Worm (Caenorhabditis elegans): ENCODE measurements around the gene Y57G11C.36.
A peak's percentile ranks its signal among the peaks of the same experiment; 100 is the strongest.

The Y57G11C.36 gene

ce11 chrIV:14764719-14765173 lies 8.8 kb downstream of the Y57G11C.36 start (continued):
- TF ChIP-seq rec-8 (tag; optimal IDR thresholded peaks at IDR 0.05) (no peak), nhr-27 (tag; optimal IDR thresholded peaks at IDR 0.05) (no peak), aptf-2 (GFP tag; conservative IDR thresholded peaks at IDR 0.05) (peak; percentile 52; the same call in 1 of the 2 replicates), egrh-3 (GFP tag; IDR thresholded peaks at IDR 0.05) (no peak), madf-6 (GFP tag; IDR thresholded peaks at IDR 0.05) (peak; percentile 100), sptf-2 (GFP tag; optimal IDR thresholded peaks at IDR 0.05) (no peak), F49E8.2 (tag; optimal IDR thresholded peaks at IDR 0.05; ENCODE audit: insufficient read depth) (peak; percentile 71), lin-26 (GFP tag; IDR thresholded peaks at IDR 0.05) (peak; percentile 88; the same call in 1 of the 2 replicates), bed-1 (GFP tag; IDR thresholded peaks at IDR 0.05) (no peak), F57A8.1 (GFP tag; optimal IDR thresholded peaks at IDR 0.05) (no peak), die-1 (tag; optimal IDR thresholded peaks at IDR 0.05) (peak; percentile 47), F33H1.4 (GFP tag; IDR thresholded peaks at IDR 0.05) (peak; percentile 72), attf-6 (GFP tag; IDR thresholded peaks at IDR 0.05) (peak; percentile 100), C06A6.2 (GFP tag; conservative IDR thresholded peaks at IDR 0.05) (no peak), ceh-27 (GFP tag; optimal IDR thresholded peaks at IDR 0.05) (peak; percentile 27), zfh-2 (GFP tag; conservative IDR thresholded peaks at IDR 0.05) (peak; percentile 67), lin-54 (GFP tag; optimal IDR thresholded peaks at IDR 0.05) (peak; percentile 70), athp-1 (tag; optimal IDR thresholded peaks at IDR 0.05) (peak; percentile 21), tlf-1 (GFP tag; optimal IDR thresholded peaks at IDR 0.05) (peak; percentile 13), ccch-3 (GFP tag; optimal IDR thresholded peaks at IDR 0.05) (no peak), ceh-40 (GFP tag; IDR thresholded peaks at IDR 0.05) (0 out of 2 replicates have a peak, but pooled peaks have one; percentile 31), ztf-6 (GFP tag; IDR thresholded peaks at IDR 0.05) (no peak), mcd-1 (GFP tag; IDR thresholded peaks at IDR 0.05) (peak; percentile 76), D2030.7 (GFP tag; IDR thresholded peaks at IDR 0.05) (peak; percentile 98), K12H6.12 (tag; optimal IDR thresholded peaks at IDR 0.05) (no peak), lin-40 (tag; optimal IDR thresholded peaks at IDR 0.05) (no peak), egl-18 (GFP tag; IDR thresholded peaks at IDR 0.05) (no peak), rcor-1 (GFP tag; IDR thresholded peaks at IDR 0.05) (peak; percentile 88), nfya-1 (tag; optimal IDR thresholded peaks at IDR 0.05; ENCODE audit: borderline replicate concordance, insufficient read depth) (no peak), F52B5.7 (tag; optimal IDR thresholded peaks at IDR 0.05) (no peak), T26A5.8 (tag; optimal IDR thresholded peaks at IDR 0.05) (no peak), ztf-26 (tag; optimal IDR thresholded peaks at IDR 0.05) (no peak), efl-1 (GFP tag; optimal IDR thresholded peaks at IDR 0.05) (peak; percentile 25), let-607 (tag; optimal IDR thresholded peaks at IDR 0.05) (no peak), mel-28 (tag; optimal IDR thresholded peaks at IDR 0.05; ENCODE audit: borderline replicate concordance) (no peak), unc-130 (GFP tag; optimal IDR thresholded peaks at IDR 0.05) (peak; percentile 27), dpff-1 (tag; optimal IDR thresholded peaks at IDR 0.05) (no peak), cebp-2 (GFP tag; IDR thresholded peaks at IDR 0.05) (no peak), attf-5 (GFP tag; optimal IDR thresholded peaks at IDR 0.05) (no peak), F39B2.1 (GFP tag; IDR thresholded peaks at IDR 0.05) (0 out of 2 replicates have a peak, but pooled peaks have one; percentile 14), ama-1 (optimal IDR thresholded peaks at IDR 0.05) (no peak), ama-1 (GFP tag; optimal IDR thresholded peaks at IDR 0.05) (peak in 1 of 2 experiments; percentile 41), B0035.1 (tag; optimal IDR thresholded peaks at IDR 0.05) (no peak), hrde-1 (tag; optimal IDR thresholded peaks at IDR 0.05; ENCODE audit: borderline replicate concordance) (peak; percentile 53), snpc-4 (GFP tag; optimal IDR thresholded peaks at IDR 0.05) (peak; percentile 97), snpc-4 (tag; optimal IDR thresholded peaks at IDR 0.05) (peak; percentile 95 to 99 (median 98)), atf-7 (tag; optimal IDR thresholded peaks at IDR 0.05) (no peak), tbx-9 (tag; optimal IDR thresholded peaks at IDR 0.05; ENCODE audit: borderline replicate concordance) (no peak), chd-7 (tag; optimal IDR thresholded peaks at IDR 0.05) (no peak)
